Fruit fly (Drosophila melanogaster): ENCODE results near the gene CG16972.
A peak's percentile ranks its signal among the peaks of the same experiment; 100 is the strongest.

CG16972 gene

DNA sequence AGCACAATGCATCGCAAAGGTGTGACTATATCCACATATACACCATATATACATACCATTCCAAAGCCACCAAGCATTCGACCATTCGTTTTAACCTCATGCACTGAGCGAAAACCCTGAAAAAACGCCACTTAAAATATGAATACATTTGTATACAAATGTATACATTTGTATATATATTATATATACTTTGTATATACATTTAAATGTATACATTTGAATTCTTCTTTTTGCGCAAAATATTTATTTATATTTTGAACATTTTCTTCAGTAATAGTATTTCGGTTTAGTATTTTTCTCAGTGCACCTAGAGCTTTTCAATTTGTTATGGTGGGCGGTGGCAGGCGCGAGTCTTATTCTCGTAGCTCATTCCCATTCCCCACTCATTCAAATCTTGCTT is 46.7 kb downstream of the CG16972 start (continued):
- no peak for TF ChIP-seq Ets21C (GFP tag; optimal IDR thresholded peaks at IDR 0.05)
- TF ChIP-seq CG1621 (tag; optimal IDR thresholded peaks at IDR 0.05) = no peak
- no peak for TF ChIP-seq CG11762 (GFP tag; optimal IDR thresholded peaks at IDR 0.05; ENCODE audit: insufficient read depth)
- no peak for TF ChIP-seq CG34406 (GFP tag; optimal IDR thresholded peaks at IDR 0.05)
- no peak for TF ChIP-seq Eip93F (GFP tag; optimal IDR thresholded peaks at IDR 0.05)
- no peak for TF ChIP-seq CG10669 (GFP tag; optimal IDR thresholded peaks at IDR 0.05)
- no peak for TF ChIP-seq Sox15 (GFP tag; optimal IDR thresholded peaks at IDR 0.05)
- no peak for TF ChIP-seq CG6854 (GFP tag; optimal IDR thresholded peaks at IDR 0.05)
- TF ChIP-seq Eip75B (GFP tag; optimal IDR thresholded peaks at IDR 0.05) = no peak
- no peak for TF ChIP-seq Met (GFP tag; optimal IDR thresholded peaks at IDR 0.05)
- TF ChIP-seq CG3919 (GFP tag; optimal IDR thresholded peaks at IDR 0.05) = no peak
- TF ChIP-seq vri (GFP tag; optimal IDR thresholded peaks at IDR 0.05) = no peak

DNA sequence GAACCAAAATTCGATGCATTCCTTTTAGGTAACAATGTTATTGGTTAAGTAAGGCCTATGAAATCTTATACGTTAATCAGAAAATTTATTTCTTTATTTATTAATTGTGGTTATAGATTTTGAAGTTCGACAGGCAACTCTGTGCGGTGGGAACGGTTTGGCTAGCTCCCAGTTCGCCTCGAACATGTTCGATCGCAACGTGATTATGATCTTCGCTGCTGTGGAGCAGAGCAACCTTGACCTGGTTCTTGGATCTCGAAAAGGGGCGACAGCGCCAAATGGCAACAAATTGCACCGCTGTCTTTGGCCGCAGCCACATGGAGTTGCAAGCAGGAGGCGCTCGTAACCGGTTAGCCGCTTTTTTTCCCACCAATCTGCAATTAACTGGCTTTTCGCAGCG is 48.8 kb downstream of the CG16972 start:
- TF ChIP-seq Eip75B (GFP tag; optimal IDR thresholded peaks at IDR 0.05) (peak; percentile 42), ss (GFP tag; optimal IDR thresholded peaks at IDR 0.05) (peak in 1 of 2 experiments; percentile 59), Blimp-1 (GFP tag; optimal IDR thresholded peaks at IDR 0.05) (no peak)

Data from whole organism, prepupa.